Worm (Caenorhabditis elegans) whole organism, L2 larva: ENCODE measurements around the gene C01G10.17.

Experiments used
- C34F6.9 ChIP-seq: fragments of 150-350 bp; optimal IDR thresholded peaks from 2 replicates; lab custom pipeline; 2014; ENCODE audit warnings: missing biosample characterization, missing genetic modification characterization
- F13H6.1 ChIP-seq: sonication (generic microtip); optimal IDR thresholded peaks from 2 replicates; lab custom pipeline; 2016; ENCODE audit warnings: missing genetic modification characterization, missing compliant biosample characterization
- R02D3.7 ChIP-seq: fragments of 150-350 bp; optimal IDR thresholded peaks from 2 replicates; lab custom pipeline; 2014; ENCODE audit warnings: missing biosample characterization, missing genetic modification characterization
- Y55F3AM.14 ChIP-seq: fragments of 200-800 bp; sonication (Bioruptor generic); optimal IDR thresholded peaks from 2 replicates; lab custom pipeline; 2018; ENCODE audit warnings: mild to moderate bottlenecking, missing genetic modification characterization, missing compliant biosample characterization
- ZK546.5 ChIP-seq: sonication (generic microtip); optimal IDR thresholded peaks from 2 replicates; lab custom pipeline; 2017; ENCODE audit warnings: missing biosample characterization, missing genetic modification characterization
- alr-1 ChIP-seq: fragments of 150-350 bp; optimal IDR thresholded peaks from 2 replicates; lab custom pipeline; 2014; ENCODE audit warnings: missing biosample characterization, missing genetic modification characterization
- aly-2 ChIP-seq: fragments of 150-350 bp; optimal IDR thresholded peaks from 2 replicates; lab custom pipeline; 2014; ENCODE audit warnings: missing biosample characterization, missing genetic modification characterization
- ama-1 ChIP-seq: fragments of 150-350 bp; optimal IDR thresholded peaks from 2 replicates; lab custom pipeline; 2018; ENCODE audit warnings: inconsistent platforms
- blmp-1 ChIP-seq: sonication (generic microtip); optimal IDR thresholded peaks from 2 replicates; lab custom pipeline; 2017; ENCODE audit warnings: missing genetic modification characterization, mild to moderate bottlenecking, missing compliant biosample characterization, antibody characterized with exemption, moderate library complexity; ENCODE audit not compliant: insufficient read depth
- ceh-16 ChIP-seq: fragments of 150-350 bp; optimal IDR thresholded peaks from 2 replicates; lab custom pipeline; 2014; ENCODE audit warnings: missing biosample characterization, missing genetic modification characterization
- ceh-82 ChIP-seq: fragments of 150-350 bp; optimal IDR thresholded peaks from 2 replicates; lab custom pipeline; 2014; ENCODE audit warnings: missing biosample characterization, missing genetic modification characterization
- crh-2 ChIP-seq: sonication (generic microtip); optimal IDR thresholded peaks from 2 replicates; lab custom pipeline; 2017; ENCODE audit warnings: missing biosample characterization, missing genetic modification characterization
- dmd-4 ChIP-seq: sonication (generic microtip); optimal IDR thresholded peaks from 2 replicates; lab custom pipeline; 2017; ENCODE audit warnings: missing biosample characterization, missing genetic modification characterization
- egl-27 ChIP-seq: sonication (generic microtip); optimal IDR thresholded peaks from 3 replicates; lab custom pipeline; 2017; ENCODE audit warnings: missing biosample characterization, missing genetic modification reagents, missing genetic modification characterization
- elt-1 ChIP-seq: fragments of 150-350 bp; optimal IDR thresholded peaks from 2 replicates; lab custom pipeline; 2014; ENCODE audit warnings: missing biosample characterization, missing genetic modification characterization
- elt-3 ChIP-seq: sonication (generic microtip); optimal IDR thresholded peaks from 2 replicates; lab custom pipeline; 2017; ENCODE audit warnings: missing biosample characterization, missing genetic modification characterization
- fos-1 ChIP-seq: fragments of 150-350 bp; optimal IDR thresholded peaks from 2 replicates; lab custom pipeline; 2014; ENCODE audit warnings: missing biosample characterization, missing genetic modification characterization
- gmeb-1 ChIP-seq: fragments of 150-350 bp; optimal IDR thresholded peaks from 2 replicates; lab custom pipeline; 2014; ENCODE audit warnings: missing biosample characterization, missing genetic modification characterization
- lin-11 ChIP-seq: fragments of 150-350 bp; sonication (generic microtip); optimal IDR thresholded peaks from 2 replicates; lab custom pipeline; 2014; ENCODE audit warnings: missing biosample characterization, missing genetic modification characterization, inconsistent platforms, mixed read lengths
- lin-13 ChIP-seq: fragments of 150-350 bp; optimal IDR thresholded peaks from 2 replicates; lab custom pipeline; 2014; ENCODE audit warnings: missing biosample characterization, missing genetic modification reagents, missing genetic modification characterization
- lin-39 ChIP-seq: fragments of 150-350 bp; optimal IDR thresholded peaks from 2 replicates; lab custom pipeline; 2014; ENCODE audit warnings: missing biosample characterization, missing genetic modification reagents, missing genetic modification characterization
- lsy-2 ChIP-seq, 2 experiments: fragments of 150-350 bp in 1 of 2; sonication (generic microtip) in 1 of 2; optimal IDR thresholded peaks; 2 replicates each; lab custom pipeline; 2014 to 2017; ENCODE audit warnings: missing biosample characterization in 2 of 2, missing genetic modification characterization in 2 of 2
- mab-5 ChIP-seq: fragments of 150-350 bp; optimal IDR thresholded peaks from 2 replicates; lab custom pipeline; 2014; ENCODE audit warnings: missing biosample characterization, missing genetic modification characterization
- mbf-1 ChIP-seq: sonication (generic microtip); optimal IDR thresholded peaks from 2 replicates; lab custom pipeline; 2017; ENCODE audit warnings: missing biosample characterization, missing genetic modification characterization
- mdl-1 ChIP-seq, 2 experiments: fragments of 150-350 bp in 1 of 2; sonication (generic microtip) in 1 of 2; optimal IDR thresholded peaks; 2 replicates each; lab custom pipeline; 2017; ENCODE audit warnings: missing biosample characterization in 2 of 2, missing genetic modification characterization in 2 of 2
- nhr-10 ChIP-seq: sonication (generic microtip); optimal IDR thresholded peaks from 2 replicates; lab custom pipeline; 2017; ENCODE audit warnings: missing biosample characterization, missing genetic modification characterization
- nhr-11 ChIP-seq: fragments of 150-350 bp; optimal IDR thresholded peaks from 2 replicates; lab custom pipeline; 2014; ENCODE audit warnings: missing biosample characterization, missing genetic modification characterization
- nhr-12 ChIP-seq: fragments of 150-350 bp; optimal IDR thresholded peaks from 2 replicates; lab custom pipeline; 2014; ENCODE audit warnings: missing biosample characterization, missing genetic modification characterization
- nhr-129 ChIP-seq: fragments of 150-350 bp; optimal IDR thresholded peaks from 2 replicates; lab custom pipeline; 2014; ENCODE audit warnings: missing biosample characterization, missing genetic modification characterization
- nhr-21 ChIP-seq: fragments of 150-350 bp; optimal IDR thresholded peaks from 2 replicates; lab custom pipeline; 2014; ENCODE audit warnings: missing biosample characterization, missing genetic modification characterization
- nhr-23 ChIP-seq: fragments of 150-350 bp; optimal IDR thresholded peaks from 2 replicates; lab custom pipeline; 2014; ENCODE audit warnings: missing biosample characterization, missing genetic modification reagents, missing genetic modification characterization
- nhr-237 ChIP-seq: fragments of 150-350 bp; optimal IDR thresholded peaks from 2 replicates; lab custom pipeline; 2014; ENCODE audit warnings: missing biosample characterization, missing genetic modification characterization
- nhr-25 ChIP-seq: fragments of 150-350 bp; sonication (generic microtip); optimal IDR thresholded peaks from 3 replicates; lab custom pipeline; 2014; ENCODE audit warnings: missing biosample characterization, missing genetic modification characterization
- nhr-6 ChIP-seq: fragments of 150-350 bp; optimal IDR thresholded peaks from 2 replicates; lab custom pipeline; 2014; ENCODE audit warnings: missing biosample characterization, missing genetic modification characterization
- nhr-77 ChIP-seq: fragments of 150-350 bp; optimal IDR thresholded peaks from 2 replicates; lab custom pipeline; 2014; ENCODE audit warnings: missing biosample characterization, missing genetic modification characterization
- peb-1 ChIP-seq: fragments of 150-350 bp; optimal IDR thresholded peaks from 2 replicates; lab custom pipeline; 2014; ENCODE audit warnings: missing biosample characterization, missing genetic modification characterization
- sem-4 ChIP-seq: fragments of 150-350 bp; optimal IDR thresholded peaks from 2 replicates; lab custom pipeline; 2014; ENCODE audit warnings: missing biosample characterization, missing genetic modification reagents, missing genetic modification characterization
- skn-1 ChIP-seq: sonication (generic microtip); optimal IDR thresholded peaks from 2 replicates; lab custom pipeline; 2017; ENCODE audit warnings: missing biosample characterization, missing genetic modification characterization
- sma-3 ChIP-seq: sonication (generic microtip); optimal IDR thresholded peaks from 2 replicates; lab custom pipeline; 2016; ENCODE audit warnings: missing genetic modification reagents, missing genetic modification characterization, missing compliant biosample characterization
- sma-9 ChIP-seq, 2 experiments: fragments of 150-350 bp in 1 of 2; sonication (generic microtip) in 1 of 2; optimal IDR thresholded peaks; 2 replicates each; lab custom pipeline; 2014 to 2016; ENCODE audit warnings: missing genetic modification characterization in 2 of 2, mild to moderate bottlenecking in 1 of 2, missing biosample characterization in 1 of 2, missing compliant biosample characterization in 1 of 2, missing genetic modification reagents in 1 of 2, moderate library complexity in 1 of 2
- snpc-4 ChIP-seq: fragments of 150-350 bp; optimal IDR thresholded peaks from 2 replicates; lab custom pipeline; 2014; ENCODE audit warnings: missing biosample characterization, missing genetic modification characterization
- unc-39 ChIP-seq: fragments of 150-350 bp; optimal IDR thresholded peaks from 2 replicates; lab custom pipeline; 2014; ENCODE audit warnings: missing biosample characterization, missing genetic modification characterization
- unc-55 ChIP-seq: fragments of 150-350 bp; sonication (generic microtip); optimal IDR thresholded peaks from 3 replicates; lab custom pipeline; 2014; ENCODE audit warnings: missing biosample characterization, missing genetic modification reagents, missing genetic modification characterization
- unc-62 ChIP-seq: fragments of 150-350 bp; optimal IDR thresholded peaks from 2 replicates; lab custom pipeline; 2014; ENCODE audit warnings: missing biosample characterization, missing genetic modification reagents, missing genetic modification characterization
- zag-1 ChIP-seq: fragments of 150-350 bp; optimal IDR thresholded peaks from 2 replicates; lab custom pipeline; 2014; ENCODE audit warnings: missing biosample characterization, missing genetic modification characterization
- ztf-1 ChIP-seq: fragments of 200-800 bp; sonication (Bioruptor generic); conservative IDR thresholded peaks from 2 replicates; pipeline ENCODE4 v1.3.6; 2022; ENCODE audit warnings: missing genetic modification characterization, missing compliant biosample characterization
- ztf-11 ChIP-seq: sonication (generic microtip); optimal IDR thresholded peaks from 2 replicates; lab custom pipeline; 2017; ENCODE audit warnings: missing biosample characterization, missing genetic modification characterization
- ztf-4 ChIP-seq: fragments of 150-350 bp; optimal IDR thresholded peaks from 2 replicates; lab custom pipeline; 2014; ENCODE audit warnings: missing biosample characterization, missing genetic modification characterization

Gene C01G10.17

ce11 chrV:15133812-15134211, 43.3 kb downstream of the C01G10.17 start:
- TF ChIP-seq fos-1 (tag; lab: Kevin White, UChicago) (peak; percentile 85), nhr-6 (tag; lab: Kevin White, UChicago) (no peak), Y55F3AM.14 (GFP tag; lab: Kevin White, UChicago) (no peak), ztf-1 (GFP tag; lab: Robert Waterston, UW) (no peak)
- TF ChIP-seq, all 48 proteins: peak for 1

DNA sequence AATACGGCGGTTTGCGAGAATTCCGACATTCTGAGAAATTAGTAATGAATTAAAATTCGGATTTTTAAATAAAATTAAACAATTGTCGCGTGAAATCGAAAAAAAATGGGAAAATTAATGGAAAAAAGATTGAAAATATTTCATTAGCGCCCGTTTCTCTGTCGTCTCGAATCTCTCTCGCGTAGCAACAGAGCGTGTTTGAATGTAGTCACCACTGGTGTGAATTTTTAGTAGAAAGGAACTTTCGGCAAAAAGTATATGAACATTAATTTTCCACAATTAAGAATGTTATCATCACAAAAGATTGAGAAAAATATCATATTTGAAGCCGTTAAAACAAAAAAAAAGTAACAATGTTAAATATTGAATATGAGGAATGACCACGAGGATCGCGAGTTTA, 46.2 kb downstream of the C01G10.17 start, which contains the start of gene aipl-1:
TSS of gene aipl-1 (minus strand) at position 30 of the 400 bp plus-strand sequence.
- TF ChIP-seq ztf-11 (no peak), ZK546.5 (tag; lab: Kevin White, UChicago) (no peak), crh-2 (tag; lab: Kevin White, UChicago) (peak; percentile 79), Y55F3AM.14 (GFP tag; lab: Kevin White, UChicago) (no peak), ztf-1 (GFP tag; lab: Robert Waterston, UW) (no peak), fos-1 (tag; lab: Kevin White, UChicago) (peak; percentile 72), alr-1 (tag; lab: Kevin White, UChicago) (no peak), sma-9 (GFP tag; optimal IDR thresholded peaks at IDR 0.05; lab: Kevin White, UChicago) (peak; percentile 79), sma-9 (tag; optimal IDR thresholded peaks at IDR 0.05; lab: Kevin White, UChicago) (no peak), nhr-21 (peak; percentile 60), elt-1 (tag; lab: Kevin White, UChicago) (no peak), F13H6.1 (tag; lab: Kevin White, UChicago) (peak; percentile 56), peb-1 (tag; lab: Kevin White, UChicago) (no peak), egl-27 (peak; percentile 21), gmeb-1 (tag; lab: Kevin White, UChicago) (peak; percentile 87), nhr-23 (tag; lab: Kevin White, UChicago) (no peak), nhr-129 (peak; percentile 86), ceh-16 (no peak), lsy-2 (tag; optimal IDR thresholded peaks at IDR 0.05; lab: Kevin White, UChicago) (peak in 1 of 2 experiments; percentile 87), nhr-12 (tag; lab: Kevin White, UChicago) (no peak), ceh-82 (tag; lab: Kevin White, UChicago) (peak; percentile 52), lin-39 (tag; lab: Kevin White, UChicago) (no peak), elt-3 (tag; lab: Kevin White, UChicago) (no peak), ztf-4 (peak; percentile 16), unc-39 (tag; lab: Kevin White, UChicago) (no peak), lin-13 (GFP tag; lab: Kevin White, UChicago) (peak; percentile 83), skn-1 (no peak), mdl-1 (tag; optimal IDR thresholded peaks at IDR 0.05; lab: Kevin White, UChicago) (no peak), nhr-10 (no peak), mbf-1 (tag; lab: Kevin White, UChicago) (no peak), C34F6.9 (tag; lab: Kevin White, UChicago) (peak; percentile 90), unc-55 (peak; percentile 97), lin-11 (tag; lab: Kevin White, UChicago) (no peak), nhr-77 (no peak), snpc-4 (tag; lab: Kevin White, UChicago) (peak; percentile 68), nhr-25 (tag; lab: Kevin White, UChicago) (no peak), nhr-11 (tag; lab: Kevin White, UChicago) (no peak), ama-1 (lab: Kevin White, UChicago) (no peak), nhr-237 (tag; lab: Kevin White, UChicago) (no peak), mab-5 (tag; lab: Kevin White, UChicago) (no peak), dmd-4 (no peak), zag-1 (peak; percentile 59), sma-3 (peak; percentile 63), sem-4 (tag; lab: Kevin White, UChicago) (peak; percentile 3), aly-2 (tag; lab: Kevin White, UChicago) (no peak), nhr-6 (tag; lab: Kevin White, UChicago) (no peak), blmp-1 (tag; lab: Kevin White, UChicago) (peak; percentile 72), R02D3.7 (tag; lab: Kevin White, UChicago) (no peak), unc-62 (GFP tag; lab: Kevin White, UChicago) (no peak)
